Worm (Caenorhabditis elegans) whole organism, L1 larva: ENCODE measurements around the gene K04B12.2.

Experiments
- elt-3 ChIP-seq, 6 experiments: fragments of 150-350 bp in 1 of 6; sonication (generic microtip); optimal IDR thresholded peaks; 2 replicates each; lab custom pipeline; 2017 to 2018; ENCODE audit warnings: missing biosample characterization in 6 of 6, missing genetic modification characterization in 6 of 6, inconsistent platforms in 1 of 6
- nhr-12 ChIP-seq: sonication (generic microtip); optimal IDR thresholded peaks from 2 replicates; lab custom pipeline; 2017; ENCODE audit warnings: missing biosample characterization, missing genetic modification characterization
- nhr-19 ChIP-seq: fragments of 200-800 bp; sonication (Bioruptor generic); conservative IDR thresholded peaks from 2 replicates; pipeline ENCODE4 v1.3.6; 2022; ENCODE audit warnings: missing genetic modification characterization, missing compliant biosample characterization
- nhr-47 ChIP-seq: sonication (generic microtip); optimal IDR thresholded peaks from 2 replicates; lab custom pipeline; 2016; ENCODE audit warnings: mild to moderate bottlenecking, missing genetic modification characterization, moderate library complexity, missing compliant biosample characterization
- rnt-1 ChIP-seq: sonication (generic microtip); optimal IDR thresholded peaks from 2 replicates; lab custom pipeline; 2016; ENCODE audit warnings: mild to moderate bottlenecking, missing genetic modification characterization, moderate library complexity, missing compliant biosample characterization

DNA sequence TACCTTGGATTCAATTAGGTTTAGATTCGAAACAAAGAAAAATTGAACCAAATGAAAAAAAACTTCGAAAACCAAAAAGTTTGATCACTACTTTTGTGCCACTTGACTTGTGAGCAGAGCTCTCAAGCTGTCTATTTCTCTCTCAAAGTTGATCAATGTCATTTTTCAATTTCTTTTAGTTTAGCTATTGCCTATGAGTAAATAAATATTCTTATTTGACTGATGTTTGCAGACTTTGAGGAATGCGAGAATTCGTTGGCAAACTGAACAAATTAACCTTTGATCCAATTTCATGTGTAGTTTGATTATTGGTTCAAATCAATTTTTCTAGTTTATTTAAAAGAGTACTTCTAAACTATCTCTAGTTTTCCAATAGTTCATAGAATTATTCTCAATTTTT is 46.0 kb upstream of the K04B12.2 start:
- no peak for TF ChIP-seq elt-3 (tag; optimal IDR thresholded peaks at IDR 0.05; lab: Kevin White, UChicago)
- no peak for TF ChIP-seq nhr-12 (tag; lab: Kevin White, UChicago)
- TF ChIP-seq rnt-1 (tag; lab: Kevin White, UChicago) = no peak
- no peak for TF ChIP-seq nhr-47 (tag; lab: Kevin White, UChicago)
- TF ChIP-seq nhr-19 = no peak
